Worm (Caenorhabditis elegans): ENCODE data around the gene F02A9.7.

DNA sequence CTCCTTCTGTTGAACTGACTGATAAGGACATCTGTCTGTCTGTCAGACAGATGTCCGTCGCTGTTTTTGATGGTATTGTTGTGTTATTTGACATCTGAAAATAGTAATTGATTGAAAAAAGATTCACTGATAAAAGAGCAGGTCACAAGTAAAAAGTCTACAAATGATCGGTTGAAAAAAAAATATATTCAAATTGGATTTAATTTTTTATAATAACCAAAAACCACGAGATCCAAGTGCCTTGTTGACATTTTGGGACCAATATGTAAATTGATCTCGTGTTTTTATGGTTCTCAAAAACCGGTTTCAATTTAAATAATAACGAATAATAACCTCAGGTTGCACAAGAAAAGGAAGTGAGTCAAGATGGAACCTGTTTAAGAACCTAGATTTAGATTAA lies 48.5 kb downstream of the F02A9.7 start, which contains the start of gene F59B2.13:
- TF ChIP-seq him-1 (tag; optimal IDR thresholded peaks at IDR 0.05), result no peak
- no peak for TF ChIP-seq W03F9.2 (tag; optimal IDR thresholded peaks at IDR 0.05)
- TF ChIP-seq dao-5 (tag; optimal IDR thresholded peaks at IDR 0.05), result no peak
